Worm (Caenorhabditis elegans) whole organism, late embryonic: ENCODE results near the gene pals-27.

ENCODE experiments used
- C38D4.7 ChIP-seq: fragments of 200-800 bp; sonication (Bioruptor generic); optimal IDR thresholded peaks from 2 replicates; lab custom pipeline; 2018; ENCODE audit warnings: mild to moderate bottlenecking, missing genetic modification characterization, moderate library complexity, missing compliant biosample characterization
- K02D7.2 ChIP-seq: sonication (generic microtip); optimal IDR thresholded peaks from 2 replicates; lab custom pipeline; 2017; ENCODE audit warnings: mild to moderate bottlenecking, missing genetic modification characterization, missing compliant biosample characterization
- Y22D7AL.16 ChIP-seq: sonication (generic microtip); optimal IDR thresholded peaks from 2 replicates; lab custom pipeline; 2016; ENCODE audit warnings: missing genetic modification characterization, missing compliant biosample characterization
- ama-1 ChIP-seq: fragments of 150-350 bp; optimal IDR thresholded peaks from 2 replicates; lab custom pipeline; 2014
- ceh-14 ChIP-seq: sonication (generic microtip); optimal IDR thresholded peaks from 2 replicates; lab custom pipeline; 2016; ENCODE audit warnings: missing genotype, missing genetic modification characterization, missing compliant biosample characterization
- ceh-18 ChIP-seq: sonication (generic microtip); optimal IDR thresholded peaks from 2 replicates; lab custom pipeline; 2016; ENCODE audit warnings: missing genetic modification characterization, missing compliant biosample characterization
- ceh-2 ChIP-seq: sonication (generic microtip); optimal IDR thresholded peaks from 2 replicates; lab custom pipeline; 2016; ENCODE audit warnings: missing genotype, missing genetic modification characterization, missing compliant biosample characterization
- ceh-22 ChIP-seq: sonication (generic microtip); optimal IDR thresholded peaks from 2 replicates; lab custom pipeline; 2017; ENCODE audit warnings: missing biosample characterization, missing genetic modification characterization
- ceh-24 ChIP-seq: sonication (generic microtip); optimal IDR thresholded peaks from 2 replicates; lab custom pipeline; 2016; ENCODE audit warnings: mild to moderate bottlenecking, missing genetic modification characterization, missing compliant biosample characterization
- ceh-34 ChIP-seq: sonication (generic microtip); optimal IDR thresholded peaks from 2 replicates; lab custom pipeline; 2016; ENCODE audit warnings: mild to moderate bottlenecking, missing genetic modification characterization, missing compliant biosample characterization
- ceh-45 ChIP-seq: fragments of 200-800 bp; sonication (Bioruptor generic); IDR thresholded peaks from 2 replicates; pipeline ENCODE4 v1.3.6; 2022; ENCODE audit warnings: missing genetic modification reagents, missing genetic modification characterization, missing compliant biosample characterization
- ceh-6 ChIP-seq: fragments of 200-800 bp; sonication (Bioruptor generic); optimal IDR thresholded peaks from 2 replicates; lab custom pipeline; 2018; ENCODE audit warnings: mild to moderate bottlenecking, missing genetic modification characterization, missing compliant biosample characterization
- elt-2 ChIP-seq: sonication (generic microtip); optimal IDR thresholded peaks from 2 replicates; lab custom pipeline; 2016; ENCODE audit warnings: missing genetic modification reagents, missing genetic modification characterization, missing compliant biosample characterization
- eyg-1 ChIP-seq: sonication (generic microtip); optimal IDR thresholded peaks from 2 replicates; lab custom pipeline; 2016; ENCODE audit warnings: missing genotype, missing genetic modification characterization, missing compliant biosample characterization
- fkh-6 ChIP-seq: sonication (generic microtip); optimal IDR thresholded peaks from 2 replicates; lab custom pipeline; 2016; ENCODE audit warnings: missing genetic modification characterization, missing compliant biosample characterization
- gmeb-2 ChIP-seq: sonication (generic microtip); optimal IDR thresholded peaks from 2 replicates; lab custom pipeline; 2016; ENCODE audit warnings: missing genetic modification characterization, inconsistent platforms, missing compliant biosample characterization
- hlh-15 ChIP-seq: sonication (generic microtip); optimal IDR thresholded peaks from 2 replicates; lab custom pipeline; 2016; ENCODE audit warnings: missing genetic modification characterization, missing compliant biosample characterization
- hlh-6 ChIP-seq: sonication (generic microtip); optimal IDR thresholded peaks from 2 replicates; lab custom pipeline; 2016; ENCODE audit warnings: missing genotype, missing genetic modification characterization, missing compliant biosample characterization
- mec-3 ChIP-seq: sonication (generic microtip); optimal IDR thresholded peaks from 2 replicates; lab custom pipeline; 2016; ENCODE audit warnings: borderline replicate concordance, missing genetic modification characterization, missing compliant biosample characterization
- nhr-11 ChIP-seq: fragments of 150-350 bp; optimal IDR thresholded peaks from 2 replicates; lab custom pipeline; 2014; ENCODE audit warnings: missing biosample characterization, missing genetic modification characterization
- npax-4 ChIP-seq: sonication (generic microtip); optimal IDR thresholded peaks from 2 replicates; lab custom pipeline; 2016; ENCODE audit warnings: missing genetic modification characterization, missing compliant biosample characterization
- odd-2 ChIP-seq: sonication (generic microtip); optimal IDR thresholded peaks from 2 replicates; lab custom pipeline; 2017; ENCODE audit warnings: antibody characterized with exemption, mild to moderate bottlenecking, missing genetic modification characterization, missing compliant biosample characterization
- pat-9 ChIP-seq: fragments of 200-800 bp; sonication (Bioruptor generic); optimal IDR thresholded peaks from 2 replicates; lab custom pipeline; 2018; ENCODE audit warnings: mild to moderate bottlenecking, missing genetic modification characterization, moderate library complexity, missing compliant biosample characterization
- pha-2 ChIP-seq: sonication (generic microtip); optimal IDR thresholded peaks from 2 replicates; lab custom pipeline; 2017; ENCODE audit warnings: mild to moderate bottlenecking, missing genetic modification characterization, missing compliant biosample characterization
- pqm-1 ChIP-seq: sonication (generic microtip); optimal IDR thresholded peaks from 2 replicates; lab custom pipeline; 2016; ENCODE audit warnings: missing genetic modification characterization, missing compliant biosample characterization
- ref-2 ChIP-seq: sonication (generic microtip); optimal IDR thresholded peaks from 2 replicates; lab custom pipeline; 2016; ENCODE audit warnings: missing genetic modification characterization, missing compliant biosample characterization
- rnt-1 ChIP-seq: sonication (generic microtip); optimal IDR thresholded peaks from 2 replicates; lab custom pipeline; 2016; ENCODE audit warnings: missing genetic modification characterization, missing compliant biosample characterization
- sdc-2 ChIP-seq: sonication (generic microtip); optimal IDR thresholded peaks from 2 replicates; lab custom pipeline; 2016; ENCODE audit warnings: missing genotype, missing genetic modification characterization, missing compliant biosample characterization
- sox-2 ChIP-seq: fragments of 200-800 bp; sonication (Bioruptor generic); IDR thresholded peaks from 2 replicates; pipeline ENCODE4 v1.3.6; 2022; ENCODE audit warnings: missing genetic modification reagents, missing genetic modification characterization, missing compliant biosample characterization
- sox-4 ChIP-seq: sonication (generic microtip); optimal IDR thresholded peaks from 2 replicates; lab custom pipeline; 2017; ENCODE audit warnings: mild to moderate bottlenecking, missing genetic modification characterization, inconsistent platforms, missing compliant biosample characterization
- syd-9 ChIP-seq: sonication (generic microtip); optimal IDR thresholded peaks from 2 replicates; lab custom pipeline; 2016; ENCODE audit warnings: mild to moderate bottlenecking, missing genetic modification characterization, moderate library complexity, missing compliant biosample characterization
- tbx-7 ChIP-seq: sonication (generic microtip); optimal IDR thresholded peaks from 2 replicates; lab custom pipeline; 2016; ENCODE audit warnings: missing genotype, missing genetic modification characterization, missing compliant biosample characterization
- unc-42 ChIP-seq: sonication (generic microtip); optimal IDR thresholded peaks from 2 replicates; lab custom pipeline; 2016; ENCODE audit warnings: missing genotype, missing genetic modification characterization, missing compliant biosample characterization
- unc-86 ChIP-seq: sonication (generic microtip); optimal IDR thresholded peaks from 2 replicates; lab custom pipeline; 2016; ENCODE audit warnings: missing genetic modification characterization, missing compliant biosample characterization
- ztf-16 ChIP-seq: sonication (generic microtip); optimal IDR thresholded peaks from 2 replicates; lab custom pipeline; 2017; ENCODE audit warnings: missing genetic modification characterization, missing compliant biosample characterization

pals-27 gene

ce11 chrIII:4369381-4369809 is 12.0 kb upstream of the pals-27 start (continued):
- TF ChIP-seq ceh-24 (tag; lab: Kevin White, UChicago) (peak; percentile 16), ceh-14 (tag; lab: Kevin White, UChicago) (peak; percentile 57), ceh-2 (tag; lab: Kevin White, UChicago) (peak; percentile 29), pha-2 (tag; lab: Kevin White, UChicago) (peak; percentile 69), hlh-6 (tag; lab: Kevin White, UChicago) (peak; percentile 74), eyg-1 (peak; percentile 44), gmeb-2 (tag; lab: Kevin White, UChicago) (peak; percentile 52), pqm-1 (tag; lab: Kevin White, UChicago) (peak; percentile 15), ceh-45 (GFP tag; lab: Robert Waterston, UW) (peak; percentile 69; the same call in 1 of the 2 replicates), K02D7.2 (tag; lab: Kevin White, UChicago) (peak; percentile 44), sox-2 (GFP tag; lab: Robert Waterston, UW) (peak; percentile 49; the same call in 1 of the 2 replicates), ceh-34 (tag; lab: Kevin White, UChicago) (peak; percentile 59), rnt-1 (tag; lab: Kevin White, UChicago) (peak; percentile 48), hlh-15 (peak; percentile 36), syd-9 (tag; lab: Kevin White, UChicago) (peak; percentile 72), elt-2 (tag; lab: Kevin White, UChicago) (peak; percentile 76), unc-86 (peak; percentile 33), ref-2 (tag; lab: Kevin White, UChicago) (peak; percentile 57), pat-9 (tag; lab: Kevin White, UChicago) (peak; percentile 56)

- no peak for TF ChIP-seq ceh-34 (tag; lab: Kevin White, UChicago)
- TF ChIP-seq ceh-14 (tag; lab: Kevin White, UChicago) = no peak
- no peak for TF ChIP-seq npax-4 (tag; lab: Kevin White, UChicago)
- no peak for TF ChIP-seq tbx-7 (tag; lab: Kevin White, UChicago)
- no peak for TF ChIP-seq ceh-6 (GFP tag; lab: Kevin White, UChicago)
These were observed 10.9 kb upstream of the pals-27 start, which contains the start of gene ckb-3 for ce11 chrIII:4370585-4370984. ckb-3 (plus strand) TSS chrIII:4370885.

- TF ChIP-seq unc-86 = no peak
- TF ChIP-seq odd-2 (tag; lab: Kevin White, UChicago) = no peak
- no peak for TF ChIP-seq C38D4.7 (GFP tag; lab: Kevin White, UChicago)
- TF ChIP-seq nhr-11 (tag; lab: Kevin White, UChicago) = no peak
- no peak for TF ChIP-seq ceh-18 (tag; lab: Kevin White, UChicago)
- TF ChIP-seq pat-9 (tag; lab: Kevin White, UChicago) = no peak
- no peak for TF ChIP-seq ceh-6 (GFP tag; lab: Kevin White, UChicago)
These were observed 8.5 kb upstream of the pals-27 start for ce11 chrIII:4372894-4373293.

- no peak for TF ChIP-seq sox-4 (tag; lab: Kevin White, UChicago)
- no peak for TF ChIP-seq C38D4.7 (GFP tag; lab: Kevin White, UChicago)
- no peak for TF ChIP-seq mec-3 (tag; lab: Kevin White, UChicago)
- TF ChIP-seq Y22D7AL.16 = no peak
- TF ChIP-seq ztf-16 (tag; lab: Kevin White, UChicago) = no peak
- TF ChIP-seq ceh-22 (tag; lab: Kevin White, UChicago) = no peak
- TF ChIP-seq ceh-6 (GFP tag; lab: Kevin White, UChicago) = no peak
- TF ChIP-seq fkh-6 = no peak
- TF ChIP-seq sdc-2 (tag; lab: Kevin White, UChicago) = no peak
- no peak for TF ChIP-seq ama-1 (lab: Kevin White, UChicago)
- TF ChIP-seq unc-42 (tag; lab: Kevin White, UChicago) = no peak
- no peak for TF ChIP-seq hlh-15
These were observed 6.6 kb upstream of the pals-27 start, which contains the start of gene pals-26 for ce11 chrIII:4374854-4375253. pals-26 (plus strand) TSS chrIII:4375154.
